Worm (Caenorhabditis elegans) whole organism, young adult: Measurements from ENCODE around the gene C50A2.7.

Experiments used
- D2030.7 ChIP-seq: fragments of 200-800 bp; sonication (Bioruptor generic); IDR thresholded peaks from 2 replicates; pipeline ENCODE4 v1.3.6; 2022; ENCODE audit warnings: missing genetic modification reagents, missing genetic modification characterization, missing compliant biosample characterization
- F10E7.11 ChIP-seq: sonication (generic microtip); optimal IDR thresholded peaks from 2 replicates; lab custom pipeline; 2017; ENCODE audit warnings: mild to moderate bottlenecking, missing genetic modification characterization, moderate library complexity, missing compliant biosample characterization
- F52B5.7 ChIP-seq: sonication (generic microtip); optimal IDR thresholded peaks from 2 replicates; lab custom pipeline; 2016; ENCODE audit warnings: mild to moderate bottlenecking, missing genetic modification characterization, missing compliant biosample characterization
- Y53G8AR.9 ChIP-seq: fragments of 200-800 bp; sonication (Bioruptor generic); conservative IDR thresholded peaks from 2 replicates; pipeline ENCODE4 v1.3.6; 2022; ENCODE audit warnings: missing genetic modification reagents, missing genetic modification characterization, missing compliant biosample characterization
- ceh-79 ChIP-seq: sonication (generic microtip); optimal IDR thresholded peaks from 2 replicates; lab custom pipeline; 2017; ENCODE audit warnings: mild to moderate bottlenecking, missing genetic modification characterization, missing compliant biosample characterization
- ets-4 ChIP-seq: fragments of 200-800 bp; sonication (Bioruptor generic); optimal IDR thresholded peaks from 2 replicates; lab custom pipeline; 2018; ENCODE audit warnings: mild to moderate bottlenecking, missing genetic modification characterization, missing compliant biosample characterization
- gei-17 ChIP-seq: fragments of 200-800 bp; sonication (Bioruptor generic); optimal IDR thresholded peaks from 2 replicates; lab custom pipeline; 2018; ENCODE audit warnings: mild to moderate bottlenecking, missing genetic modification characterization, missing compliant biosample characterization
- him-1 ChIP-seq: sonication (generic microtip); optimal IDR thresholded peaks from 2 replicates; lab custom pipeline; 2016; ENCODE audit warnings: missing genotype, missing genetic modification reagents, missing genetic modification characterization, missing compliant biosample characterization
- hsf-1 ChIP-seq: fragments of 200-800 bp; sonication (Bioruptor generic); IDR thresholded peaks from 2 replicates; pipeline ENCODE4 v1.3.6; 2022; ENCODE audit warnings: missing genetic modification reagents, missing genetic modification characterization, missing compliant biosample characterization
- nhr-120 ChIP-seq: fragments of 200-800 bp; sonication (Bioruptor generic); IDR thresholded peaks from 2 replicates; pipeline ENCODE4 v1.3.6; 2022; ENCODE audit warnings: missing genetic modification characterization, missing compliant biosample characterization
- pha-4 ChIP-seq: fragments of 150-350 bp; sonication (generic microtip); optimal IDR thresholded peaks from 2 replicates; lab custom pipeline; 2014; ENCODE audit warnings: missing biosample characterization, missing genetic modification reagents, missing genetic modification characterization
- snpc-4 ChIP-seq, 5 experiments: fragments of 150-350 bp in 1 of 5; sonication (generic microtip) in 4 of 5; optimal IDR thresholded peaks; 2 replicates each; lab custom pipeline; 2014 to 2018; ENCODE audit warnings: missing genetic modification characterization in 5 of 5, missing biosample characterization in 3 of 5, antibody characterized with exemption in 2 of 5, mild to moderate bottlenecking in 2 of 5, missing compliant biosample characterization in 2 of 5, missing genotype in 2 of 5, moderate library complexity in 2 of 5, missing genetic modification reagents in 1 of 5
- ztf-25 ChIP-seq: fragments of 200-800 bp; sonication (Bioruptor generic); IDR thresholded peaks from 2 replicates; pipeline ENCODE4 v1.3.6; 2022; ENCODE audit warnings: missing genetic modification reagents, missing genetic modification characterization, missing compliant biosample characterization

- TF ChIP-seq him-1 (tag; lab: Kevin White, UChicago) (no peak), hsf-1 (GFP tag; lab: Robert Waterston, UW) (no peak), nhr-120 (GFP tag; lab: Robert Waterston, UW) (no peak), Y53G8AR.9 (no peak), ets-4 (GFP tag; lab: Kevin White, UChicago) (no peak), ceh-79 (tag; lab: Kevin White, UChicago) (no peak), gei-17 (GFP tag; lab: Kevin White, UChicago) (no peak), F52B5.7 (no peak), F10E7.11 (tag; lab: Kevin White, UChicago) (no peak), snpc-4 (GFP tag; optimal IDR thresholded peaks at IDR 0.05; lab: Kevin White, UChicago) (no peak), snpc-4 (tag; optimal IDR thresholded peaks at IDR 0.05; lab: Kevin White, UChicago) (no peak), ztf-25 (GFP tag; lab: Robert Waterston, UW) (no peak), D2030.7 (GFP tag; lab: Robert Waterston, UW) (no peak), pha-4 (no peak)
Observed at ce11 chrIV:1163126-1163525, at the start of gene C50A2.7.
